Fruit fly (Drosophila melanogaster) S2 (cell line): ENCODE results near the gene vib.

Experiments
- CG8478 ChIP-seq: fragments of >200 bp; optimal IDR thresholded peaks from 2 replicates; lab custom pipeline; 2018
- CTCF ChIP-seq, 2 experiments: fragments of >200 bp; optimal IDR thresholded peaks; 2 replicates each; lab custom pipeline; 2018

vib gene

dm6 chr3R:19225446-19225955, 950 bp downstream of the vib start:
- TF ChIP-seq CG8478 (no peak), CTCF (optimal IDR thresholded peaks at IDR 0.05; lab: Kevin White, UChicago) (no peak)

DNA sequence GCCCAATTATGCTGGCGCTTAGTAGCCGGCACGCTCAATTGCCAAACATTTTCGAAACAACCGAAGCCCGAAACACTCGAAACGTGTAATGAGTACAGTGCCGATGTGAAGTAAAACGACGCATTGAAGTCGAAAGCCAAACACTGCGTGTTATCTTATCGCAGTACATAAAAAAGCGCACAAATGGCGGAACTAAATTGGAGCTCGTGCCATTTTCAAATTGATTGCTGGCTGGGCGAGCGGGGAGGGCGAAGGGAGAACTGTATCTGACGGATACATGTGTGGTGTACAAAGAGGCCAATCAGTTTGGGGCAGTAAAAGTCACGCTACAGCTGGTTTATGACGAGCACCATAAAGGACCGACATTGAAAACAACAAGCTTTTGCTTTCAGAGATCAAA, 3.1 kb downstream of the vib start:
- no peak for TF ChIP-seq CTCF (optimal IDR thresholded peaks at IDR 0.05; lab: Kevin White, UChicago)
- TF ChIP-seq CG8478, result no peak

dm6 chr3R:19221350-19221749, 5.1 kb downstream of the vib start:
- TF ChIP-seq CTCF (optimal IDR thresholded peaks at IDR 0.05; lab: Kevin White, UChicago) (no peak), CG8478 (no peak)

- TF ChIP-seq CTCF (optimal IDR thresholded peaks at IDR 0.05; lab: Kevin White, UChicago), result no peak
- no peak for TF ChIP-seq CG8478
Observed at dm6 chr3R:19212545-19213176, 13.8 kb downstream of the vib start.

dm6 chr3R:19211778-19212177, 14.7 kb downstream of the vib start, which contains the start of gene cry:
Gene cry, plus strand, starts transcription at chr3R:19212154.
- TF ChIP-seq CTCF (optimal IDR thresholded peaks at IDR 0.05; lab: Kevin White, UChicago) (no peak), CG8478 (no peak)

DNA sequence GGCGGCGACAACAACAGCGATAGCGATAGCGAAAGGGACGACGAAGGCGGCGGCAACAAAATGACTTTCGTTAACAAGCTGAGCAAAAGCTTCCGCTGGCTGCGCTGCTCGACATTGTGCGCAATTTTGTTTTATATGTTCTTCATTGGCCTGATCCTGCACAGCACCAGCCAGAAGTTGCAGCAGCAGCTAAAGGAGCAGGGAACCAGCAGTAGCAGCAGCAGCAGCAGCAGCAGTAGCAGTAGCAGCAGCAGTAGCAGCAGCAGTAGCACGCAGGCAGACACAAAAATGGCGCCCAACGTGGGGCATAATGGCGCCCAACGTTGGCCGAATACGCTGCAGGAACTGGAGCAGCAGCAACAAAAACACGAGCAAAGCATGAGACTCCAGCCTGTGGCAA, 36.4 kb downstream of the vib start:
- TF ChIP-seq CG8478 (no peak), CTCF (optimal IDR thresholded peaks at IDR 0.05; lab: Kevin White, UChicago) (no peak)

DNA sequence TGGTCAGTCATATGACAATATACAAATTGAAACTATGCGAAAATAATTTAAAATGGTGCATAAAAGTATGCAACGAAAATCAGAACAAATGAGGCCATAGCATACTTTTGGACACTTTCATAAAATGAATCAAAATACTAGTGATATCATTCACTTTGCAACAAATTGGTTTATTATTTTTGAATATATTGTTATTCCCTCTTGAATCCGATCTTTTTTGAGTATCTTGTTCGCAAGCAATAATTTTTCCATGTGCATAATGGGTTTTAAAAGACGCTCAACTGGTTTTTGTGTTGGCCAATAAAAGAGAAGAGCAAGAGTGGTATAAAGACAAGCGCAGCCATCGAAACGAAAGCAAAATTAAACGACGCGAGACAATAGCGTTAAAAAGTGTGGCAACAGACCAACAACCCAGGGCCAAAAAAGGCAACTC, 38.7 kb downstream of the vib start:
- no peak for TF ChIP-seq CTCF (optimal IDR thresholded peaks at IDR 0.05; lab: Kevin White, UChicago)
- TF ChIP-seq CG8478, result no peak

- TF ChIP-seq CTCF (optimal IDR thresholded peaks at IDR 0.05; lab: Kevin White, UChicago) (no peak), CG8478 (no peak)
Observed at dm6 chr3R:19182848-19183247, 43.6 kb downstream of the vib start.

- TF ChIP-seq CG8478, result no peak
- no peak for TF ChIP-seq CTCF (optimal IDR thresholded peaks at IDR 0.05; lab: Kevin White, UChicago)
Observed at dm6 chr3R:19181214-19181613, 45.2 kb downstream of the vib start.

dm6 chr3R:19180263-19180893, 46.1 kb downstream of the vib start, which contains the start of the genes CG5555 and myd:
Gene CG5555, minus strand, starts transcription at chr3R:19180538.
Gene myd, plus strand, starts transcription at chr3R:19180659.
- TF ChIP-seq CTCF (optimal IDR thresholded peaks at IDR 0.05; lab: Kevin White, UChicago) (peak in 1 of 2 experiments; percentile 12), CG8478 (no peak)

dm6 chr3R:19176700-19177099, 49.8 kb downstream of the vib start, which contains the start of gene CG14282:
Gene CG14282, plus strand, starts transcription at chr3R:19177000.
- TF ChIP-seq CG8478, result no peak
- TF ChIP-seq CTCF (optimal IDR thresholded peaks at IDR 0.05; lab: Kevin White, UChicago), result no peak

- no peak for TF ChIP-seq CTCF (optimal IDR thresholded peaks at IDR 0.05; lab: Kevin White, UChicago)
Observed at dm6 chr3R:19174512-19174911, 51.9 kb downstream of the vib start.

DNA sequence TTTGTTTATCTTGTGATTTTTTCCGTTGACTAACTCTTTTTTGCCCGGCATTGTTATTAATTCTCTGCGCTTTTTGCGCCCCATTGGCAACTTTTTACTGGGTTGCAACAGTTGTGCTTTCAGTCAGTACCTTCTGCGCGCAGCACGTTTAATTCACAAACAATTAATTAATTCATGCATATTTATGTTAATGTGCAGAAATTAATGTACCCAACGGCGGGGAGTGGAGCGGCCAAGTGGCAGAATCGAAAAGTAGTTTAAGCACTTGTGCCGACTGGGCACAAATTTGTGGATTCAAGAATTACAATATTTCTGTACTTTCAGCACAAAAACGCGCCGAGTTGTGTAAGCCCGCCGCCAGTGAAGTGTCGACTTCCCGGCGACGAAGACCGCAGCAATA, 58.9 kb downstream of the vib start:
- TF ChIP-seq CG8478, result no peak
- TF ChIP-seq CTCF (optimal IDR thresholded peaks at IDR 0.05; lab: Kevin White, UChicago), result no peak

DNA sequence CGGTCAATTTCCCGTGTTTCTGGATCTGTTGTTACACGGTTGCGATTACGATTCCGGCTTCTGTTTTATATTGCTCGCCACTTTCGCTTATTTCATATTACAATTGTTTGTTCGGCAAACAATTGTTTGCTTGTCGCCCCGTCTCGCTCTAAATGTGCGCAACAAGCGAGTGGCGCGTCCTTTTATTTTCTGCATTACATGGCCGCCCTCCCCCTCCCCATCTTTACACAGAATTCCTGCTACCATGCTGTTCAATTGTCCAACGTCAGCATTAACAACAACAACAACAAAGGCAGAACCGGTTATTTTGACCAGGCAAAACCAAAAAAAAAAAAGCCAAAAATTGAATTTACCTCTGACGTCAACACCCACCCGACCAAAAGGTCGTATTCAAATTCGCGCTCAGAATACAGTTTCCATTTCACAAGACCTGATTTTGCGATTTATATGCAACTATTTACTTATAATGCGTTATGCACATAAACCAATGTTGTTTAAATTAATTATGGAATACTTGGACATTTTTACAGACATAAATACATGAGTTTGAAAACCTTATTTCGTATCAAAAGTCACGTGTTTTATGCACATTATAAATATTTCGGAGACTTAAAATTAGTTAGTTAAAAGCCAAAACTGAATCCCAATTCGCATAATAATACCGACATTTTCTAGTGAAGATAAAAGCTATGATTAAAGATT, 60.2 kb downstream of the vib start:
- no peak for TF ChIP-seq CG8478
- no peak for TF ChIP-seq CTCF (optimal IDR thresholded peaks at IDR 0.05; lab: Kevin White, UChicago)

DNA sequence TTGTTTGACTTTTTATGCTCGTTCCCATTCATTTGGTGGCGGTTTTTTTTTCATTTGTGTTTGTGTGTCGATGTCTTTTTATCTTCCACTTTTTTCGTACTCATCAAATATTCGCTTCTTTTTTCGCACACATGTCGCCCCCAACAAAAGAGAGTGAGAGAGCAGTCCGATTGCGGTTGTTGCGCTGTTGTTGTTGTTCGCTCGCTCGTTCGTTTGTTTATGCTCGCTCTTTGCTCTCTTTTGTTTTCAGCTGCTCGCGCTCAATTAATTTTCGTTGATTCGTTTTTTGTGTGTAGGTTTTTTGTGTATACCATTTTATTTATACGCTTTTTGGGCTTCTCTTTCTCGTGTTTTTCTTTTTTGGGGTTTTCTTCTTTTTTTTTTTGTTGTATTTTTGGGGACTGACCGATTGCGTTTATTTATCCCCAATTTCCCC, 60.8 kb downstream of the vib start:
- TF ChIP-seq CG8478 (no peak), CTCF (optimal IDR thresholded peaks at IDR 0.05; lab: Kevin White, UChicago) (no peak)
